Worm (Caenorhabditis elegans): ENCODE measurements around the gene wago-4.

DNA sequence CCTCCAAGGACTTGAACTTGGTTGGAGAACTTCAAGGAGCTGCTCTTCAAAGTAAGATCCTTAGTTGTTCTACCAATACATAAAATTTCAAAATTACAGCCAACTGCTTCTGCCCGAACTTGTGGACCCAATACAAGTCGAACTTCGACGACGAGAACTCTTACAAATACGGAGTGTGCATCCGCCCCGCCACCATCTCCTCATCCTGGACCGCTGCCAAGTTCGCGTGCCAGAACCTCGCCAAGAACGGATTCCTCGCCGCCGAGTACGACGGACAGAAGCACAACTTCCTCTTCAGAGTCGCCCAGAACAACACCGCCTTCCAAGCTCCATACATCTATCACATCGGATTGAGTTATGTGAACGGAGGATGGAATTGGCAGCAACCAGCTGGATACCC is 22.7 kb upstream of the wago-4 start:
- TF ChIP-seq unc-39 (tag; optimal IDR thresholded peaks at IDR 0.05) (no peak), alr-1 (tag; optimal IDR thresholded peaks at IDR 0.05) (no peak), nhr-25 (tag; optimal IDR thresholded peaks at IDR 0.05) (no peak), snpc-4 (tag; optimal IDR thresholded peaks at IDR 0.05) (no peak), lsy-2 (tag; optimal IDR thresholded peaks at IDR 0.05) (no peak), lin-13 (GFP tag; optimal IDR thresholded peaks at IDR 0.05) (no peak)
